Fruit fly (Drosophila melanogaster) whole organism, prepupa: ENCODE results near the gene CG33170.

ENCODE experiments used
- Blimp-1 ChIP-seq: fragments of 200-800 bp; sonication (Bioruptor generic); optimal IDR thresholded peaks from 3 replicates; lab custom pipeline; 2017; ENCODE audit warnings: missing biosample characterization, missing genetic modification characterization, mild to moderate bottlenecking, moderate library complexity, missing genetic modification reagents
- CG10631 ChIP-seq: fragments of 200-800 bp; sonication (Bioruptor generic); optimal IDR thresholded peaks from 2 replicates; lab custom pipeline; 2016; ENCODE audit warnings: missing biosample characterization, missing genetic modification characterization
- CG16779 ChIP-seq: fragments of 200-800 bp; sonication (Bioruptor generic); optimal IDR thresholded peaks from 3 replicates; lab custom pipeline; 2017; ENCODE audit warnings: missing biosample characterization, mild to moderate bottlenecking, missing genetic modification characterization
- CG32006 ChIP-seq: fragments of 200-800 bp; sonication (Bioruptor generic); optimal IDR thresholded peaks from 3 replicates; lab custom pipeline; 2017; ENCODE audit warnings: missing biosample characterization, mild to moderate bottlenecking, missing genetic modification characterization
- CG3919 ChIP-seq: fragments of 200-800 bp; sonication (Bioruptor generic); optimal IDR thresholded peaks from 3 replicates; lab custom pipeline; 2016; ENCODE audit warnings: missing biosample characterization, missing genetic modification characterization
- CG6276 ChIP-seq: fragments of 200-800 bp; sonication (Bioruptor generic); optimal IDR thresholded peaks from 2 replicates; lab custom pipeline; 2017; ENCODE audit warnings: missing biosample characterization, mild to moderate bottlenecking, missing genetic modification characterization
- CG6854 ChIP-seq: fragments of 200-800 bp; sonication (Bioruptor generic); optimal IDR thresholded peaks from 2 replicates; lab custom pipeline; 2017; ENCODE audit warnings: missing biosample characterization, mild to moderate bottlenecking, missing genetic modification characterization
- Sox102F ChIP-seq: fragments of 200-800 bp; sonication (Bioruptor generic); optimal IDR thresholded peaks from 2 replicates; lab custom pipeline; 2016; ENCODE audit warnings: missing biosample characterization, mild to moderate bottlenecking, missing genetic modification characterization
- lz ChIP-seq: fragments of 200-800 bp; sonication (Bioruptor generic); optimal IDR thresholded peaks from 3 replicates; lab custom pipeline; 2016; ENCODE audit warnings: missing biosample characterization, missing genetic modification characterization
- salr ChIP-seq, 2 experiments: fragments of 200-800 bp; sonication (Bioruptor generic); optimal IDR thresholded peaks; 3 replicates each; lab custom pipeline; 2016 to 2018; ENCODE audit warnings: missing biosample characterization in 2 of 2, missing genetic modification characterization in 2 of 2, mild to moderate bottlenecking in 1 of 2

- no peak for TF ChIP-seq lz (GFP tag; lab: Kevin White, UChicago)
- TF ChIP-seq CG16779 (tag; lab: Kevin White, UChicago), result peak; percentile 70
- TF ChIP-seq CG32006 (GFP tag; lab: Kevin White, UChicago), result peak; percentile 31
- TF ChIP-seq CG3919 (GFP tag; lab: Kevin White, UChicago), result peak; percentile 41
- TF ChIP-seq CG6276 (GFP tag; lab: Kevin White, UChicago), result peak; percentile 34
- TF ChIP-seq CG10631, result no peak
- no peak for TF ChIP-seq salr (GFP tag; optimal IDR thresholded peaks at IDR 0.05; lab: Kevin White, UChicago)
- peak; percentile 69 for TF ChIP-seq Sox102F
- TF ChIP-seq Blimp-1, result peak; percentile 0
- TF ChIP-seq CG6854 (GFP tag; lab: Kevin White, UChicago), result peak; percentile 60
Observed at dm6 chr3L:22824668-22825192, 39.7 kb upstream of the CG33170 start.
